Worm (Caenorhabditis elegans) whole organism, young adult: Measurements from ENCODE around the gene slc-25A26.

ENCODE experiments used
- B0019.2 ChIP-seq: fragments of 200-800 bp; sonication (Bioruptor generic); conservative IDR thresholded peaks from 2 replicates; pipeline ENCODE4 v1.3.6; 2022; ENCODE audit warnings: missing genetic modification reagents, missing genetic modification characterization, missing compliant biosample characterization
- B0035.1 ChIP-seq: sonication (generic microtip); optimal IDR thresholded peaks from 2 replicates; lab custom pipeline; 2016; ENCODE audit warnings: missing genetic modification characterization, mild to moderate bottlenecking, missing compliant biosample characterization, missing genotype, missing genetic modification reagents
- B0261.1 ChIP-seq: sonication (generic microtip); optimal IDR thresholded peaks from 2 replicates; lab custom pipeline; 2016; ENCODE audit warnings: mild to moderate bottlenecking, missing genetic modification characterization, moderate library complexity, missing compliant biosample characterization
- B0336.3 ChIP-seq: fragments of 200-800 bp; sonication (Bioruptor generic); IDR thresholded peaks from 2 replicates; pipeline ENCODE4 v1.3.6; 2022; ENCODE audit warnings: missing genetic modification characterization, missing compliant biosample characterization
- C17E4.6 ChIP-seq: fragments of 200-800 bp; sonication (Bioruptor generic); IDR thresholded peaks from 2 replicates; pipeline ENCODE4 v1.3.6; 2022; ENCODE audit warnings: missing genetic modification reagents, missing genetic modification characterization, missing compliant biosample characterization
- D2030.7 ChIP-seq: fragments of 200-800 bp; sonication (Bioruptor generic); IDR thresholded peaks from 2 replicates; pipeline ENCODE4 v1.3.6; 2022; ENCODE audit warnings: missing genetic modification reagents, missing genetic modification characterization, missing compliant biosample characterization
- F10E7.11 ChIP-seq: sonication (generic microtip); optimal IDR thresholded peaks from 2 replicates; lab custom pipeline; 2017; ENCODE audit warnings: mild to moderate bottlenecking, missing genetic modification characterization, moderate library complexity, missing compliant biosample characterization
- F23B12.7 ChIP-seq: sonication (generic microtip); optimal IDR thresholded peaks from 2 replicates; lab custom pipeline; 2017; ENCODE audit warnings: missing genetic modification characterization, mild to moderate bottlenecking, missing compliant biosample characterization, antibody characterized with exemption, moderate library complexity; ENCODE audit not compliant: insufficient read depth
- F33H1.4 ChIP-seq: fragments of 200-800 bp; sonication (Bioruptor generic); IDR thresholded peaks from 2 replicates; pipeline ENCODE4 v1.3.6; 2022; ENCODE audit warnings: missing genetic modification reagents, missing genetic modification characterization, missing compliant biosample characterization
- F37B4.10 ChIP-seq: fragments of 200-800 bp; sonication (Bioruptor generic); IDR thresholded peaks from 2 replicates; pipeline ENCODE4 v1.3.6; 2022; ENCODE audit warnings: missing genetic modification characterization, missing compliant biosample characterization
- F49E8.2 ChIP-seq: sonication (generic microtip); optimal IDR thresholded peaks from 3 replicates; lab custom pipeline; 2017; ENCODE audit warnings: missing genetic modification characterization, mild to moderate bottlenecking, missing compliant biosample characterization, antibody characterized with exemption, moderate library complexity; ENCODE audit not compliant: insufficient read depth
- F52B5.7 ChIP-seq: sonication (generic microtip); optimal IDR thresholded peaks from 2 replicates; lab custom pipeline; 2016; ENCODE audit warnings: mild to moderate bottlenecking, missing genetic modification characterization, missing compliant biosample characterization
- F57A8.1 ChIP-seq: fragments of 200-800 bp; sonication (Bioruptor generic); optimal IDR thresholded peaks from 2 replicates; lab custom pipeline; 2018; ENCODE audit warnings: mild to moderate bottlenecking, missing genetic modification characterization, moderate library complexity, missing compliant biosample characterization
- F57C9.4 ChIP-seq: sonication (generic microtip); optimal IDR thresholded peaks from 2 replicates; lab custom pipeline; 2017; ENCODE audit warnings: mild to moderate bottlenecking, missing genetic modification characterization, missing compliant biosample characterization
- K11D2.4 ChIP-seq: fragments of 200-800 bp; sonication (Bioruptor generic); IDR thresholded peaks from 2 replicates; pipeline ENCODE4 v1.3.6; 2022; ENCODE audit warnings: missing genetic modification reagents, missing genetic modification characterization, missing compliant biosample characterization
- Y56A3A.18 ChIP-seq: fragments of 200-800 bp; sonication (Bioruptor generic); IDR thresholded peaks from 2 replicates; pipeline ENCODE4 v1.3.6; 2022; ENCODE audit warnings: missing genetic modification reagents, missing genetic modification characterization, missing compliant biosample characterization
- Y67H2A.10 ChIP-seq: fragments of 200-800 bp; sonication (Bioruptor generic); conservative IDR thresholded peaks from 2 replicates; pipeline ENCODE4 v1.3.6; 2022; ENCODE audit warnings: missing genetic modification reagents, missing genetic modification characterization, missing compliant biosample characterization
- akir-1 ChIP-seq: fragments of 200-800 bp; sonication (Bioruptor generic); optimal IDR thresholded peaks from 2 replicates; lab custom pipeline; 2018; ENCODE audit warnings: mild to moderate bottlenecking, missing genetic modification characterization, moderate library complexity, missing compliant biosample characterization
- aptf-2 ChIP-seq: fragments of 200-800 bp; sonication (Bioruptor generic); conservative IDR thresholded peaks from 2 replicates; pipeline ENCODE4 v1.3.6; 2022; ENCODE audit warnings: missing genetic modification reagents, missing genetic modification characterization, missing compliant biosample characterization
- cebp-1 ChIP-seq, 2 experiments: fragments of 200-800 bp in 1 of 2; sonication (Bioruptor generic) in 1 of 2; sonication (generic microtip) in 1 of 2; IDR thresholded peaks in 1 of 2; optimal IDR thresholded peaks in 1 of 2; 2 replicates each; pipeline versions ENCODE4 v1.3.6 to Lab custom; 2017 to 2022; ENCODE audit warnings: missing compliant biosample characterization in 2 of 2, missing genetic modification characterization in 2 of 2, mild to moderate bottlenecking in 1 of 2, missing genetic modification reagents in 1 of 2, moderate library complexity in 1 of 2
- ceh-79 ChIP-seq: sonication (generic microtip); optimal IDR thresholded peaks from 2 replicates; lab custom pipeline; 2017; ENCODE audit warnings: mild to moderate bottlenecking, missing genetic modification characterization, missing compliant biosample characterization
- ceh-91 ChIP-seq: fragments of 200-800 bp; sonication (Bioruptor generic); IDR thresholded peaks from 2 replicates; pipeline ENCODE4 v1.3.6; 2022; ENCODE audit warnings: missing genetic modification reagents, missing genetic modification characterization, missing compliant biosample characterization
- dox-1 ChIP-seq: fragments of 200-800 bp; sonication (Bioruptor generic); IDR thresholded peaks from 2 replicates; pipeline ENCODE4 v1.3.6; 2022; ENCODE audit warnings: missing genetic modification reagents, missing genetic modification characterization, missing compliant biosample characterization
- efl-1 ChIP-seq: fragments of 150-350 bp; optimal IDR thresholded peaks from 2 replicates; lab custom pipeline; 2014; ENCODE audit warnings: missing biosample characterization, missing genetic modification reagents, missing genetic modification characterization
- egrh-3 ChIP-seq: fragments of 200-800 bp; sonication (Bioruptor generic); IDR thresholded peaks from 2 replicates; pipeline ENCODE4 v1.3.6; 2022; ENCODE audit warnings: missing genetic modification reagents, missing genetic modification characterization, missing compliant biosample characterization
- him-1 ChIP-seq: sonication (generic microtip); optimal IDR thresholded peaks from 2 replicates; lab custom pipeline; 2016; ENCODE audit warnings: missing genotype, missing genetic modification reagents, missing genetic modification characterization, missing compliant biosample characterization
- hmg-1.2 ChIP-seq: fragments of 200-800 bp; sonication (Bioruptor generic); IDR thresholded peaks from 2 replicates; pipeline ENCODE4 v1.3.6; 2022; ENCODE audit warnings: missing genetic modification reagents, missing genetic modification characterization, missing compliant biosample characterization
- hrde-1 ChIP-seq: sonication (generic microtip); optimal IDR thresholded peaks from 2 replicates; lab custom pipeline; 2016; ENCODE audit warnings: missing genetic modification characterization, mild to moderate bottlenecking, missing compliant biosample characterization, moderate library complexity, missing genotype, missing genetic modification reagents, borderline replicate concordance
- lin-35 ChIP-seq, 3 experiments: fragments of 150-350 bp in 2 of 3; sonication (generic microtip) in 1 of 3; optimal IDR thresholded peaks; 2 replicates each; lab custom pipeline; 2014 to 2018; ENCODE audit warnings: missing biosample characterization in 3 of 3, missing genetic modification characterization in 3 of 3, missing genetic modification reagents in 3 of 3
- lin-54 ChIP-seq: fragments of 200-800 bp; sonication (Bioruptor generic); optimal IDR thresholded peaks from 2 replicates; lab custom pipeline; 2018; ENCODE audit warnings: mild to moderate bottlenecking, missing genetic modification characterization, missing compliant biosample characterization
- lsl-1 ChIP-seq: fragments of 200-800 bp; sonication (Bioruptor generic); optimal IDR thresholded peaks from 2 replicates; lab custom pipeline; 2018; ENCODE audit warnings: mild to moderate bottlenecking, missing genetic modification characterization, moderate library complexity, missing compliant biosample characterization
- madf-3 ChIP-seq: fragments of 200-800 bp; sonication (Bioruptor generic); IDR thresholded peaks from 2 replicates; pipeline ENCODE4 v1.3.6; 2022; ENCODE audit warnings: missing genetic modification reagents, missing genetic modification characterization, missing compliant biosample characterization
- madf-6 ChIP-seq: fragments of 200-800 bp; sonication (Bioruptor generic); IDR thresholded peaks from 2 replicates; pipeline ENCODE4 v1.3.6; 2022; ENCODE audit warnings: missing genetic modification reagents, missing genetic modification characterization, missing compliant biosample characterization
- madf-8 ChIP-seq: fragments of 200-800 bp; sonication (Bioruptor generic); conservative IDR thresholded peaks from 2 replicates; pipeline ENCODE4 v1.3.6; 2022; ENCODE audit warnings: missing genetic modification reagents, missing genetic modification characterization, missing compliant biosample characterization
- nhr-120 ChIP-seq: fragments of 200-800 bp; sonication (Bioruptor generic); IDR thresholded peaks from 2 replicates; pipeline ENCODE4 v1.3.6; 2022; ENCODE audit warnings: missing genetic modification characterization, missing compliant biosample characterization
- nhr-80 ChIP-seq: sonication (generic microtip); optimal IDR thresholded peaks from 2 replicates; lab custom pipeline; 2016; ENCODE audit warnings: missing genetic modification characterization, missing compliant biosample characterization
- snpc-3.4 ChIP-seq: sonication (generic microtip); optimal IDR thresholded peaks from 2 replicates; lab custom pipeline; 2017; ENCODE audit warnings: missing genetic modification characterization, mild to moderate bottlenecking, missing compliant biosample characterization, antibody characterized with exemption, moderate library complexity, missing genotype, missing genetic modification reagents
- snpc-4 ChIP-seq, 5 experiments: fragments of 150-350 bp in 1 of 5; sonication (generic microtip) in 4 of 5; optimal IDR thresholded peaks; 2 replicates each; lab custom pipeline; 2014 to 2018; ENCODE audit warnings: missing genetic modification characterization in 5 of 5, missing biosample characterization in 3 of 5, antibody characterized with exemption in 2 of 5, mild to moderate bottlenecking in 2 of 5, missing compliant biosample characterization in 2 of 5, missing genotype in 2 of 5, moderate library complexity in 2 of 5, missing genetic modification reagents in 1 of 5
- somi-1 ChIP-seq: fragments of 200-800 bp; sonication (Bioruptor generic); optimal IDR thresholded peaks from 2 replicates; lab custom pipeline; 2018; ENCODE audit warnings: mild to moderate bottlenecking, missing genetic modification characterization, missing compliant biosample characterization
- tbx-9 ChIP-seq: sonication (generic microtip); optimal IDR thresholded peaks from 2 replicates; lab custom pipeline; 2016; ENCODE audit warnings: borderline replicate concordance, missing genetic modification characterization, inconsistent platforms, missing compliant biosample characterization
- unc-130 ChIP-seq: sonication (generic microtip); optimal IDR thresholded peaks from 2 replicates; lab custom pipeline; 2016; ENCODE audit warnings: missing genetic modification reagents, missing genetic modification characterization, missing compliant biosample characterization
- zim-3 ChIP-seq: sonication (generic microtip); optimal IDR thresholded peaks from 2 replicates; lab custom pipeline; 2017; ENCODE audit warnings: mild to moderate bottlenecking, missing genetic modification characterization, moderate library complexity, missing compliant biosample characterization
- ztf-26 ChIP-seq: sonication (generic microtip); optimal IDR thresholded peaks from 2 replicates; lab custom pipeline; 2017; ENCODE audit warnings: missing genetic modification characterization, missing compliant biosample characterization
- ztf-3 ChIP-seq: fragments of 200-800 bp; sonication (Bioruptor generic); optimal IDR thresholded peaks from 2 replicates; lab custom pipeline; 2018; ENCODE audit warnings: mild to moderate bottlenecking, missing genetic modification characterization, missing compliant biosample characterization
- ztf-6 ChIP-seq: fragments of 200-800 bp; sonication (Bioruptor generic); IDR thresholded peaks from 2 replicates; pipeline ENCODE4 v1.3.6; 2022; ENCODE audit warnings: missing genetic modification reagents, missing genetic modification characterization, missing compliant biosample characterization

slc-25A26 gene

ce11 chrIV:8893746-8894145 lies 36.5 kb upstream of the slc-25A26 start, which contains the start of gene rad-54.L2 (continued):
- TF ChIP-seq zim-3 (no peak), B0035.1 (no peak), egrh-3 (GFP tag; lab: Robert Waterston, UW) (no peak), ceh-91 (GFP tag; lab: Robert Waterston, UW) (no peak), unc-130 (GFP tag; lab: Kevin White, UChicago) (no peak), K11D2.4 (GFP tag; lab: Robert Waterston, UW) (no peak), nhr-120 (no peak), F57C9.4 (tag; lab: Kevin White, UChicago) (no peak), Y56A3A.18 (no peak), ztf-6 (GFP tag; lab: Robert Waterston, UW) (no peak), lin-54 (peak; percentile 37), efl-1 (no peak), madf-3 (no peak), ceh-79 (tag; lab: Kevin White, UChicago) (no peak), ztf-3 (GFP tag; lab: Kevin White, UChicago) (no peak), Y67H2A.10 (GFP tag; lab: Robert Waterston, UW) (no peak), snpc-4 (GFP tag; optimal IDR thresholded peaks at IDR 0.05; lab: Kevin White, UChicago) (no peak), snpc-4 (tag; optimal IDR thresholded peaks at IDR 0.05; lab: Kevin White, UChicago) (peak in 2 of 4 experiments; percentile 14 to 35), F57A8.1 (GFP tag; lab: Kevin White, UChicago) (no peak), cebp-1 (GFP tag; IDR thresholded peaks at IDR 0.05; lab: Robert Waterston, UW) (peak; percentile 94), cebp-1 (tag; optimal IDR thresholded peaks at IDR 0.05; lab: Kevin White, UChicago) (peak; percentile 97), akir-1 (GFP tag; lab: Kevin White, UChicago) (no peak), somi-1 (no peak), F23B12.7 (tag; lab: Kevin White, UChicago) (peak; percentile 50), dox-1 (0 out of 2 replicates have a peak, but pooled peaks have one; percentile 14), nhr-80 (tag; lab: Kevin White, UChicago) (peak; percentile 56), F52B5.7 (tag; lab: Kevin White, UChicago) (no peak), lin-35 (GFP tag; optimal IDR thresholded peaks at IDR 0.05; lab: Kevin White, UChicago) (peak in 1 of 3 experiments; percentile 34), B0019.2 (GFP tag; lab: Robert Waterston, UW) (no peak)
- TF ChIP-seq, all 124 proteins: peak for 30

- TF ChIP-seq F37B4.10 = no peak
- TF ChIP-seq D2030.7 (GFP tag; lab: Robert Waterston, UW) = 0 out of 2 replicates have a peak, but pooled peaks have one; percentile 17
- 0 out of 2 replicates have a peak, but pooled peaks have one; percentile 8 for TF ChIP-seq hmg-1.2 (GFP tag; lab: Robert Waterston, UW)
- no peak for TF ChIP-seq B0336.3
- TF ChIP-seq madf-8 (GFP tag; lab: Robert Waterston, UW) = no peak
- no peak for TF ChIP-seq F10E7.11 (tag; lab: Kevin White, UChicago)
- peak; percentile 22 for TF ChIP-seq him-1 (tag; lab: Kevin White, UChicago)
- TF ChIP-seq B0261.1 (tag; lab: Kevin White, UChicago) = no peak
- TF ChIP-seq hrde-1 (tag; lab: Kevin White, UChicago) = peak; percentile 35
- no peak for TF ChIP-seq nhr-80 (tag; lab: Kevin White, UChicago)
- no peak; the same call in 1 of the 2 replicates for TF ChIP-seq madf-6
- TF ChIP-seq snpc-4 (GFP tag; optimal IDR thresholded peaks at IDR 0.05; lab: Kevin White, UChicago) = no peak
- peak in 1 of 4 experiments; percentile 20 for TF ChIP-seq snpc-4 (tag; optimal IDR thresholded peaks at IDR 0.05; lab: Kevin White, UChicago)
- peak; percentile 9 for TF ChIP-seq snpc-3.4 (tag; lab: Kevin White, UChicago)
- TF ChIP-seq ztf-26 (tag; lab: Kevin White, UChicago) = no peak
- TF ChIP-seq lsl-1 (GFP tag; lab: Kevin White, UChicago) = peak; percentile 5
- TF ChIP-seq cebp-1 (GFP tag; IDR thresholded peaks at IDR 0.05; lab: Robert Waterston, UW) = no peak
- peak; percentile 31 for TF ChIP-seq cebp-1 (tag; optimal IDR thresholded peaks at IDR 0.05; lab: Kevin White, UChicago)
- no peak for TF ChIP-seq aptf-2
- no peak for TF ChIP-seq C17E4.6
- TF ChIP-seq F49E8.2 (tag; lab: Kevin White, UChicago) = no peak
- no peak for TF ChIP-seq tbx-9 (tag; lab: Kevin White, UChicago)
- TF ChIP-seq F33H1.4 (GFP tag; lab: Robert Waterston, UW) = no peak
Observed at ce11 chrIV:8901346-8901745, 28.9 kb upstream of the slc-25A26 start, which contains the start of gene C27B7.5. Gene C27B7.5, plus strand, starts transcription at chrIV:8901646.
